Worm (Caenorhabditis elegans): ENCODE data around the gene F47B10.5.

Gene F47B10.5

DNA sequence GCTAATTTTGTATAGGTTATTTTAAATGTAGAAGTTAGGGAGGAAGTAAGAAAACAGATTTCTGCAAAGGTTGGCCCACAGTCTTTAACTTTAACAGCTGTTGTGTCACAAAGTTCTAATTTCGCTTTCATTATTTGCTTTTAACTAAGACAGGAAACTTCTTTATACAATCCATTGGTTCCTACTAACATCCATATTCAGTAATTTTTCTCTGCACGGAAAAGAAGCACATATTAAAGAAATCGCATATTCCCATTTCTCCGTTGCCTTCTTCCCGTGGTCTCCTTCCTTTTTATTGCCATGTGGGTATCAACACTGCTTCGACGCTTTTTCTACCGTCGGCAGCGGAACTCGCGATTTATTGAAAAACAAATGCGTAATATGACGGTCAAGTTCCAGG, 8.4 kb downstream of the F47B10.5 start, which contains the start of gene T21E8.6:
TSS of gene T21E8.6 (plus strand) at position 301 of the 400 bp plus-strand sequence.
- TF ChIP-seq mdl-1 (tag; optimal IDR thresholded peaks at IDR 0.05) = no peak
- no peak for TF ChIP-seq Y55F3AM.14 (GFP tag; optimal IDR thresholded peaks at IDR 0.05)
- no peak for TF ChIP-seq zag-1 (tag; optimal IDR thresholded peaks at IDR 0.05)
- no peak for TF ChIP-seq ZK546.5 (tag; optimal IDR thresholded peaks at IDR 0.05)

DNA sequence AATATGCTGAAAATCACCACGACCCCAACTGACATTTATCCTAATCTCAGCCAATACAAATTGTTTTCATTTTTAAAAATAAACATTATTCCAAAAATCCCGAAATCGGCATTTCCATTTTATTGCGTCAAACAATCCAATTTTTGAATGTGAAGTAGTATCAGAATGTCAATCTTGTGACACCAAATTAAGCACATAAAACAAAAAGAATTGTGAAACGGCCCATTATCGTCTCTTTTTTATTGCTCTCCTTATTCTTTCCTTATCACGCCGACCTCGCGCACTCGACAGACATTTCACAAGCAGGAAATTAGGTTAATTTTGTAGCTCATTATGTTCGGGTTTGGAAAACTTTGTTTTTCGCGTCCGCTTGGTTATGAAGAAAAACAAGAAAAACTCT, 9.8 kb downstream of the F47B10.5 start, which contains the start of gene T21E8.4:
TSS of gene T21E8.4 (plus strand) at position 301 of the 400 bp plus-strand sequence.
- TF ChIP-seq skn-1 (tag; optimal IDR thresholded peaks at IDR 0.05) (no peak), ama-1 (optimal IDR thresholded peaks at IDR 0.05) (no peak)

DNA sequence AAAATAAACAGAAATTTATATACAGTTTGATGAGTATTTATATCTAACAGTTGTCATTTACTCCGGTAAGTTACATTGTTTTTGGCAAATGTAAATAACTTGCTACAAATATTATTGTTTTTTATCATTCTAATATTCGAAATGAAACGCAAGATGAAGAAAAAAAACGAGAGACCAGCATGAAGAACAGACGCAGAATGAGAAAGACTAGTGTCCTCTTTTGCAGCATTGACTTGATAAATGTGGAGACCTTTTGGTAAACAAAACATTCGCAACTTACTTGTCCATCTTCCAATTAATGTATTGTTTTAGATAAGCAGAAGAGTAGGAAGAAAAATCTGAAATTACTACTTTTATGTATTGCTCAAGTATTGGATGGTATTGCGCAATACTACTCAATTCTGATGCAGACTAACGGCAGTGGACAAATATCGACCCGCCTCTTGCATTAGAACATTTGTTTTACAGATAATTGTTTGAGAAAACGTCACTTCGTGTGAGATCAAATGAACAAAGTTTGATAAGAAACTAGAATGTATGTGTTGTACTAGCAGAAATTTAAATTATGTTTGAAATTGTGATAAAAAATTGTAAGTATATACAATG, 13.1 kb downstream of the F47B10.5 start, which contains the start of gene pgp-6:
TSS of gene pgp-6 (minus strand) at position 288 of the 606 bp plus-strand sequence.
- no peak for TF ChIP-seq aly-2 (tag; optimal IDR thresholded peaks at IDR 0.05)
- no peak for TF ChIP-seq ztf-4 (tag; optimal IDR thresholded peaks at IDR 0.05)
- TF ChIP-seq nhr-129 (tag; optimal IDR thresholded peaks at IDR 0.05) = peak; percentile 21
- peak; percentile 67 for TF ChIP-seq fos-1 (tag; optimal IDR thresholded peaks at IDR 0.05)
- TF ChIP-seq crh-2 (tag; optimal IDR thresholded peaks at IDR 0.05) = peak; percentile 36

DNA sequence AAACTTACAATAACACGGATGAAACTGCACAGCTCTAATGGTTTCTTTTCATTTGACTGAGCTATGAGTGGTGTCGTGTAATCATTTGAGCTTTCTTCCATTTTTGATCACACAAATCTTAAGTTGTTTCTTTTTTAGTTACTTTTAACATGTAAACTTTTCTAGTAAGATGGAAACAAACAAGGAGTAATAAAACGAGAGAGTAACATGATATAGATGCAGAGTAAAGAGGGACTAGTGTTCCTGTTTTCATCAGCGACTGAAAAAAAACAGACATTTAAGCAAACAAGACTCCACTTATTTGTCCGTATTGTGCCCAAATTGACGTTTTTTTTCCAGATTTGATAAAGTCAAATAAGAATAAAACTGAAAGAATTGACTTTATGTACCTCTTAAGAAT, 20.2 kb downstream of the F47B10.5 start, which contains the start of gene pgp-7:
TSS of gene pgp-7 (minus strand) at position 101 of the 400 bp plus-strand sequence.
- TF ChIP-seq nhr-21 (tag; optimal IDR thresholded peaks at IDR 0.05) (no peak), nhr-129 (tag; optimal IDR thresholded peaks at IDR 0.05) (no peak), mbf-1 (tag; optimal IDR thresholded peaks at IDR 0.05) (no peak), ztf-4 (tag; optimal IDR thresholded peaks at IDR 0.05) (no peak), mab-5 (tag; optimal IDR thresholded peaks at IDR 0.05) (no peak), sma-9 (GFP tag; optimal IDR thresholded peaks at IDR 0.05) (no peak), sma-9 (tag; optimal IDR thresholded peaks at IDR 0.05) (no peak), nhr-12 (tag; optimal IDR thresholded peaks at IDR 0.05) (no peak), nhr-10 (tag; optimal IDR thresholded peaks at IDR 0.05) (no peak), ceh-82 (tag; optimal IDR thresholded peaks at IDR 0.05) (no peak), fos-1 (tag; optimal IDR thresholded peaks at IDR 0.05) (no peak), dmd-4 (tag; optimal IDR thresholded peaks at IDR 0.05) (no peak), ztf-1 (GFP tag; conservative IDR thresholded peaks at IDR 0.05) (no peak), mdl-1 (tag; optimal IDR thresholded peaks at IDR 0.05) (no peak), egl-27 (tag; optimal IDR thresholded peaks at IDR 0.05) (no peak)

ce11 chrX:10864322-10864721, 26.0 kb downstream of the F47B10.5 start, which contains the start of gene pgp-8:
Gene pgp-8 (minus strand): TSS chrX:10864422.
- TF ChIP-seq crh-2 (tag; optimal IDR thresholded peaks at IDR 0.05) (no peak), peb-1 (tag; optimal IDR thresholded peaks at IDR 0.05) (no peak), zag-1 (tag; optimal IDR thresholded peaks at IDR 0.05) (no peak), sma-3 (GFP tag; optimal IDR thresholded peaks at IDR 0.05) (no peak), C34F6.9 (tag; optimal IDR thresholded peaks at IDR 0.05) (peak; percentile 51), ztf-4 (tag; optimal IDR thresholded peaks at IDR 0.05) (no peak), mdl-1 (tag; optimal IDR thresholded peaks at IDR 0.05) (no peak), ceh-16 (tag; optimal IDR thresholded peaks at IDR 0.05) (no peak)

DNA sequence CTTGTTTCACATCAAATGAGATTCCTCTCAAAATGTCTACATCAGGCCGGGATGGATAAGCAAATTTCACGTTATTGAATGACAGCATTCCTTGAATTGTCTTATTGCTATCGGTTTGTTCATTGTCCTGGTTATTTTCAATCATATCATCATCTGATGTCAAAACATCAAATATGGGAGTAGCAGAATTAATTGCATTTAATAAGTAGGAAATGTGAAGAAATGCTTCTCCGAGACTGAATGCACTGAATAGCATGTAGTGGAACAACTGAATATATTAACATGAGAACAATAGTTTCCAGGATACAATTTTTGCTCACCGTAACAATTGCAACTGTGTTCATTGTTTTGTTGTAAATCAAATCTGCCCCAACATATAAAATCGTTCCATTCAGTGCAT, 27.8 kb downstream of the F47B10.5 start:
- TF ChIP-seq nhr-6 (tag; optimal IDR thresholded peaks at IDR 0.05) = no peak
- TF ChIP-seq zag-1 (tag; optimal IDR thresholded peaks at IDR 0.05) = no peak
- TF ChIP-seq ceh-82 (tag; optimal IDR thresholded peaks at IDR 0.05) = no peak
- TF ChIP-seq sma-9 (GFP tag; optimal IDR thresholded peaks at IDR 0.05) = no peak
- TF ChIP-seq sma-9 (tag; optimal IDR thresholded peaks at IDR 0.05) = no peak
- TF ChIP-seq R02D3.7 (tag; optimal IDR thresholded peaks at IDR 0.05) = no peak
- no peak for TF ChIP-seq peb-1 (tag; optimal IDR thresholded peaks at IDR 0.05)
- TF ChIP-seq F13H6.1 (tag; optimal IDR thresholded peaks at IDR 0.05) = no peak
- no peak for TF ChIP-seq fos-1 (tag; optimal IDR thresholded peaks at IDR 0.05)
- no peak for TF ChIP-seq egl-27 (tag; optimal IDR thresholded peaks at IDR 0.05)
- TF ChIP-seq alr-1 (tag; optimal IDR thresholded peaks at IDR 0.05) = no peak
- TF ChIP-seq lin-11 (tag; optimal IDR thresholded peaks at IDR 0.05) = no peak
- TF ChIP-seq ztf-1 (GFP tag; conservative IDR thresholded peaks at IDR 0.05) = no peak
- TF ChIP-seq nhr-237 (tag; optimal IDR thresholded peaks at IDR 0.05) = no peak
- no peak for TF ChIP-seq nhr-11 (tag; optimal IDR thresholded peaks at IDR 0.05)
- TF ChIP-seq elt-1 (tag; optimal IDR thresholded peaks at IDR 0.05) = no peak
